Worm (Caenorhabditis elegans) whole organism, young adult: ENCODE results near the gene F18A1.7.
A peak's percentile ranks its signal among the peaks of the same experiment; 100 is the strongest.

ENCODE experiments used
- B0035.1 ChIP-seq: sonication (generic microtip); optimal IDR thresholded peaks from 2 replicates; lab custom pipeline; 2016; ENCODE audit warnings: missing genetic modification characterization, mild to moderate bottlenecking, missing compliant biosample characterization, missing genotype, missing genetic modification reagents
- C17E4.6 ChIP-seq: fragments of 200-800 bp; sonication (Bioruptor generic); IDR thresholded peaks from 2 replicates; pipeline ENCODE4 v1.3.6; 2022; ENCODE audit warnings: missing genetic modification reagents, missing genetic modification characterization, missing compliant biosample characterization
- F10E7.11 ChIP-seq: sonication (generic microtip); optimal IDR thresholded peaks from 2 replicates; lab custom pipeline; 2017; ENCODE audit warnings: mild to moderate bottlenecking, missing genetic modification characterization, moderate library complexity, missing compliant biosample characterization
- F23B12.7 ChIP-seq: sonication (generic microtip); optimal IDR thresholded peaks from 2 replicates; lab custom pipeline; 2017; ENCODE audit warnings: missing genetic modification characterization, mild to moderate bottlenecking, missing compliant biosample characterization, antibody characterized with exemption, moderate library complexity; ENCODE audit not compliant: insufficient read depth
- F52B5.7 ChIP-seq: sonication (generic microtip); optimal IDR thresholded peaks from 2 replicates; lab custom pipeline; 2016; ENCODE audit warnings: mild to moderate bottlenecking, missing genetic modification characterization, missing compliant biosample characterization
- F57C9.4 ChIP-seq: sonication (generic microtip); optimal IDR thresholded peaks from 2 replicates; lab custom pipeline; 2017; ENCODE audit warnings: mild to moderate bottlenecking, missing genetic modification characterization, missing compliant biosample characterization
- T07F8.4 ChIP-seq: sonication (generic microtip); optimal IDR thresholded peaks from 2 replicates; lab custom pipeline; 2016; ENCODE audit warnings: mild to moderate bottlenecking, missing genetic modification characterization, moderate library complexity, missing compliant biosample characterization
- Y53G8AR.9 ChIP-seq: fragments of 200-800 bp; sonication (Bioruptor generic); conservative IDR thresholded peaks from 2 replicates; pipeline ENCODE4 v1.3.6; 2022; ENCODE audit warnings: missing genetic modification reagents, missing genetic modification characterization, missing compliant biosample characterization
- ama-1 ChIP-seq, 3 experiments: fragments of 150-350 bp in 1 of 3; sonication (generic microtip) in 2 of 3; optimal IDR thresholded peaks; 2 replicates each; lab custom pipeline; 2014 to 2018; ENCODE audit warnings: missing biosample characterization in 2 of 3, missing genetic modification characterization in 2 of 3, missing genetic modification reagents in 2 of 3
- aptf-2 ChIP-seq: fragments of 200-800 bp; sonication (Bioruptor generic); conservative IDR thresholded peaks from 2 replicates; pipeline ENCODE4 v1.3.6; 2022; ENCODE audit warnings: missing genetic modification reagents, missing genetic modification characterization, missing compliant biosample characterization
- athp-1 ChIP-seq: sonication (generic microtip); optimal IDR thresholded peaks from 2 replicates; lab custom pipeline; 2017; ENCODE audit warnings: mild to moderate bottlenecking, missing genetic modification characterization, missing compliant biosample characterization
- attf-6 ChIP-seq: fragments of 200-800 bp; sonication (Bioruptor generic); IDR thresholded peaks from 2 replicates; pipeline ENCODE4 v1.3.6; 2022; ENCODE audit warnings: missing genetic modification reagents, missing genetic modification characterization, missing compliant biosample characterization
- cebp-1 ChIP-seq, 2 experiments: fragments of 200-800 bp in 1 of 2; sonication (Bioruptor generic) in 1 of 2; sonication (generic microtip) in 1 of 2; IDR thresholded peaks in 1 of 2; optimal IDR thresholded peaks in 1 of 2; 2 replicates each; pipeline versions ENCODE4 v1.3.6 to Lab custom; 2017 to 2022; ENCODE audit warnings: missing compliant biosample characterization in 2 of 2, missing genetic modification characterization in 2 of 2, mild to moderate bottlenecking in 1 of 2, missing genetic modification reagents in 1 of 2, moderate library complexity in 1 of 2
- ceh-27 ChIP-seq: fragments of 200-800 bp; sonication (Bioruptor generic); optimal IDR thresholded peaks from 2 replicates; lab custom pipeline; 2018; ENCODE audit warnings: mild to moderate bottlenecking, missing genetic modification characterization, moderate library complexity, missing compliant biosample characterization
- chd-7 ChIP-seq: sonication (generic microtip); optimal IDR thresholded peaks from 2 replicates; lab custom pipeline; 2016; ENCODE audit warnings: mild to moderate bottlenecking, missing genetic modification characterization, moderate library complexity, missing compliant biosample characterization
- dox-1 ChIP-seq: fragments of 200-800 bp; sonication (Bioruptor generic); IDR thresholded peaks from 2 replicates; pipeline ENCODE4 v1.3.6; 2022; ENCODE audit warnings: missing genetic modification reagents, missing genetic modification characterization, missing compliant biosample characterization
- efl-1 ChIP-seq: fragments of 150-350 bp; optimal IDR thresholded peaks from 2 replicates; lab custom pipeline; 2014; ENCODE audit warnings: missing biosample characterization, missing genetic modification reagents, missing genetic modification characterization
- hmg-1.2 ChIP-seq: fragments of 200-800 bp; sonication (Bioruptor generic); IDR thresholded peaks from 2 replicates; pipeline ENCODE4 v1.3.6; 2022; ENCODE audit warnings: missing genetic modification reagents, missing genetic modification characterization, missing compliant biosample characterization
- lin-26 ChIP-seq: fragments of 200-800 bp; sonication (Bioruptor generic); IDR thresholded peaks from 2 replicates; pipeline ENCODE4 v1.3.6; 2022; ENCODE audit warnings: missing genetic modification reagents, missing genetic modification characterization, missing compliant biosample characterization
- lin-35 ChIP-seq, 3 experiments: fragments of 150-350 bp in 2 of 3; sonication (generic microtip) in 1 of 3; optimal IDR thresholded peaks; 2 replicates each; lab custom pipeline; 2014 to 2018; ENCODE audit warnings: missing biosample characterization in 3 of 3, missing genetic modification characterization in 3 of 3, missing genetic modification reagents in 3 of 3
- lin-40 ChIP-seq: sonication (generic microtip); optimal IDR thresholded peaks from 2 replicates; lab custom pipeline; 2016; ENCODE audit warnings: missing genetic modification characterization, mild to moderate bottlenecking, missing compliant biosample characterization, missing genotype, missing genetic modification reagents
- madf-10 ChIP-seq: sonication (generic microtip); optimal IDR thresholded peaks from 2 replicates; lab custom pipeline; 2016; ENCODE audit warnings: mild to moderate bottlenecking, missing genetic modification characterization, missing compliant biosample characterization
- madf-6 ChIP-seq: fragments of 200-800 bp; sonication (Bioruptor generic); IDR thresholded peaks from 2 replicates; pipeline ENCODE4 v1.3.6; 2022; ENCODE audit warnings: missing genetic modification reagents, missing genetic modification characterization, missing compliant biosample characterization
- madf-8 ChIP-seq: fragments of 200-800 bp; sonication (Bioruptor generic); conservative IDR thresholded peaks from 2 replicates; pipeline ENCODE4 v1.3.6; 2022; ENCODE audit warnings: missing genetic modification reagents, missing genetic modification characterization, missing compliant biosample characterization
- mcd-1 ChIP-seq: fragments of 200-800 bp; sonication (Bioruptor generic); IDR thresholded peaks from 2 replicates; pipeline ENCODE4 v1.3.6; 2022; ENCODE audit warnings: missing genetic modification reagents, missing genetic modification characterization, missing compliant biosample characterization
- mel-28 ChIP-seq: sonication (generic microtip); optimal IDR thresholded peaks from 2 replicates; lab custom pipeline; 2016; ENCODE audit warnings: borderline replicate concordance, mild to moderate bottlenecking, missing genetic modification characterization, missing compliant biosample characterization
- nhr-90 ChIP-seq: sonication (generic microtip); optimal IDR thresholded peaks from 2 replicates; lab custom pipeline; 2016; ENCODE audit warnings: missing genotype, mild to moderate bottlenecking, missing genetic modification characterization, missing compliant biosample characterization
- pbrm-1 ChIP-seq: fragments of 200-800 bp; sonication (Bioruptor generic); IDR thresholded peaks from 2 replicates; pipeline ENCODE4 v1.3.6; 2022; ENCODE audit warnings: missing genetic modification reagents, missing genetic modification characterization, missing compliant biosample characterization
- rcor-1 ChIP-seq: fragments of 200-800 bp; sonication (Bioruptor generic); IDR thresholded peaks from 2 replicates; pipeline ENCODE4 v1.3.6; 2022; ENCODE audit warnings: missing genetic modification reagents, missing genetic modification characterization, missing compliant biosample characterization
- snpc-4 ChIP-seq, 5 experiments: fragments of 150-350 bp in 1 of 5; sonication (generic microtip) in 4 of 5; optimal IDR thresholded peaks; 2 replicates each; lab custom pipeline; 2014 to 2018; ENCODE audit warnings: missing genetic modification characterization in 5 of 5, missing biosample characterization in 3 of 5, antibody characterized with exemption in 2 of 5, mild to moderate bottlenecking in 2 of 5, missing compliant biosample characterization in 2 of 5, missing genotype in 2 of 5, moderate library complexity in 2 of 5, missing genetic modification reagents in 1 of 5
- ztf-18 ChIP-seq: sonication (generic microtip); optimal IDR thresholded peaks from 2 replicates; lab custom pipeline; 2016; ENCODE audit warnings: missing genotype, mild to moderate bottlenecking, missing genetic modification characterization, missing compliant biosample characterization
- ztf-25 ChIP-seq: fragments of 200-800 bp; sonication (Bioruptor generic); IDR thresholded peaks from 2 replicates; pipeline ENCODE4 v1.3.6; 2022; ENCODE audit warnings: missing genetic modification reagents, missing genetic modification characterization, missing compliant biosample characterization
- ztf-26 ChIP-seq: sonication (generic microtip); optimal IDR thresholded peaks from 2 replicates; lab custom pipeline; 2017; ENCODE audit warnings: missing genetic modification characterization, missing compliant biosample characterization
- ztf-3 ChIP-seq: fragments of 200-800 bp; sonication (Bioruptor generic); optimal IDR thresholded peaks from 2 replicates; lab custom pipeline; 2018; ENCODE audit warnings: mild to moderate bottlenecking, missing genetic modification characterization, missing compliant biosample characterization

F18A1.7 gene

DNA sequence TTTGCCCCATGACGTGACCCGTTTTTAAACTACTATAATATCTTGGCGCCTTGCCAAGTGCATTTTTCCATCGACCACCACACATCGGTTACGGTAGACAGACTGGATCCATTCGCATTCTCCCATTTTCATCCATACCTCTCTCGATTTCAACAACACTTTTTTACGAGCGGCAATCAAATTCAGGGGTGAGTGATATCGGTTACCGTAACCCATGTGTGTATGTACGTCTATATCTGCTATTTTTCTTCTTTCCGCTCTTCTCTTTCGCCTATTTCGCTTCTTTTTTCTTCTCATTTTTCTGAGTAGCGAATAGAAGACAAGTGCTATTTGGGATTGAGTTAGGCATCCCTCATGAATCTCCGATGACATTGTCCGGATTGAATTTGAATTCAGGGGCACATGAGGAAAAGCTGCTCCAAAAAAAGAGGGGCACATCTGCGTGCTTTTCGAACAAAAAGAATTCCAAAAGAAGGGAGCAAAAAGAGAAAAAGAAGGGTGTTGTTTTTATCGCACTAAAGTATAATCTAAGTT lies 31.8 kb downstream of the F18A1.7 start:
- TF ChIP-seq attf-6 (GFP tag; lab: Robert Waterston, UW): no peak
- peak in 1 of 3 experiments; percentile 24 for TF ChIP-seq lin-35 (GFP tag; optimal IDR thresholded peaks at IDR 0.05; lab: Kevin White, UChicago)
- TF ChIP-seq ztf-18 (tag; lab: Kevin White, UChicago): no peak
- no peak for TF ChIP-seq ama-1 (optimal IDR thresholded peaks at IDR 0.05; lab: Kevin White, UChicago)
- TF ChIP-seq ama-1 (GFP tag; optimal IDR thresholded peaks at IDR 0.05; lab: Kevin White, UChicago): no peak

ce11 chrII:7631171-7631570 lies 32.4 kb downstream of the F18A1.7 start:
- TF ChIP-seq C17E4.6 (GFP tag; lab: Robert Waterston, UW): no peak
- TF ChIP-seq F52B5.7 (tag; lab: Kevin White, UChicago): no peak
- peak; percentile 8 for TF ChIP-seq ztf-26
- no peak for TF ChIP-seq lin-40 (tag; lab: Kevin White, UChicago)
- TF ChIP-seq mel-28 (tag; lab: Kevin White, UChicago): no peak
- TF ChIP-seq madf-10 (tag; lab: Kevin White, UChicago): no peak
- no peak for TF ChIP-seq hmg-1.2
- no peak for TF ChIP-seq ztf-25 (GFP tag; lab: Robert Waterston, UW)
- no peak for TF ChIP-seq mcd-1 (GFP tag; lab: Robert Waterston, UW)
- no peak for TF ChIP-seq efl-1
- peak; percentile 37; the same call in 1 of the 2 replicates for TF ChIP-seq lin-26 (GFP tag; lab: Robert Waterston, UW)

DNA sequence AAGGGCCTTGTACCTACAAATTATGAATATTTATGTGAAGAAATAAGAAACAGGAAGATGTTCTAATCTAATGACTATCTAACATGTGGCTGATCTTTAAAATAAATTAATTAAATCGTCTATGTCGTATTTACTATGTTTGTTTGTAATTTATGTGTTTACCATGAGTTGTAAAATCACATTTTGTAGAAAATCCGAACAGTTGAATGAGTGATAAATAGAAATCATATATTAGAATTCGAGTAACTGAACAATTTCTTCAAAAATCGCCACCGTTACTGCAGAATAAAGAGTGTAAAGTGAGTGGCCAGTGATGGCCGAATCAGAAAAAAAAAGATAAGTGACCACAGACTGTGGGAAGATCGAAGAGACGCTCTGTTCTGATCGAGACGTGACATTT lies 33.5 kb downstream of the F18A1.7 start:
- TF ChIP-seq mcd-1 (GFP tag; lab: Robert Waterston, UW) (no peak), madf-8 (no peak), hmg-1.2 (no peak), Y53G8AR.9 (no peak), nhr-90 (tag; lab: Kevin White, UChicago) (no peak), aptf-2 (GFP tag; lab: Robert Waterston, UW) (no peak), T07F8.4 (tag; lab: Kevin White, UChicago) (no peak), B0035.1 (tag; lab: Kevin White, UChicago) (no peak), F23B12.7 (tag; lab: Kevin White, UChicago) (no peak), dox-1 (GFP tag; lab: Robert Waterston, UW) (no peak), chd-7 (no peak), mel-28 (tag; lab: Kevin White, UChicago) (no peak), F57C9.4 (no peak), athp-1 (tag; lab: Kevin White, UChicago) (no peak), lin-35 (GFP tag; optimal IDR thresholded peaks at IDR 0.05; lab: Kevin White, UChicago) (no peak), ztf-3 (GFP tag; lab: Kevin White, UChicago) (no peak), rcor-1 (GFP tag; lab: Robert Waterston, UW) (no peak), madf-6 (GFP tag; lab: Robert Waterston, UW) (no peak), F10E7.11 (no peak), madf-10 (tag; lab: Kevin White, UChicago) (no peak)
- TF ChIP-seq, all 124 proteins: peak for 0

DNA sequence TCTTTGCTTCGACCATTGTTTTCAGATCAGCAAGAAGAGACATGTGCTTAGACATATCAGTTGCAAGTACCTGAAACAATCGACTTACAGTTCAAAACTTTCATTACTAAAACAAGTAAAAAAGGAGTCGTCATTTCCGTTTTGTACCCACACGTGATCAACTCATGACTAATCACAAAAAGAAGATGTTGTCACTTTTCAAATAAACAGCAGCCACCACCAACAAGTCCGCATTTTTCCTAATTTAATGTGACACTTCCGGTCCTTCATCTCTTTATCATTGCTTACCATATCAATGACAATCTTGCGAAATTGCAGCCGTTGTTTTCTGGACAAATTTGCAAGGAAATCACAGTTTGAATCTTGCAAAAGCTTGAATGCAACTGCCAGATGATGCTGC lies 34.9 kb downstream of the F18A1.7 start:
- TF ChIP-seq snpc-4 (GFP tag; optimal IDR thresholded peaks at IDR 0.05; lab: Kevin White, UChicago) (no peak), snpc-4 (tag; optimal IDR thresholded peaks at IDR 0.05; lab: Kevin White, UChicago) (no peak), ceh-27 (GFP tag; lab: Kevin White, UChicago) (no peak), pbrm-1 (GFP tag; lab: Robert Waterston, UW) (no peak), cebp-1 (GFP tag; IDR thresholded peaks at IDR 0.05; lab: Robert Waterston, UW) (no peak), cebp-1 (tag; optimal IDR thresholded peaks at IDR 0.05; lab: Kevin White, UChicago) (peak; percentile 46)
